Worm (Caenorhabditis elegans): Measurements from ENCODE around the gene ZC477.3.

DNA sequence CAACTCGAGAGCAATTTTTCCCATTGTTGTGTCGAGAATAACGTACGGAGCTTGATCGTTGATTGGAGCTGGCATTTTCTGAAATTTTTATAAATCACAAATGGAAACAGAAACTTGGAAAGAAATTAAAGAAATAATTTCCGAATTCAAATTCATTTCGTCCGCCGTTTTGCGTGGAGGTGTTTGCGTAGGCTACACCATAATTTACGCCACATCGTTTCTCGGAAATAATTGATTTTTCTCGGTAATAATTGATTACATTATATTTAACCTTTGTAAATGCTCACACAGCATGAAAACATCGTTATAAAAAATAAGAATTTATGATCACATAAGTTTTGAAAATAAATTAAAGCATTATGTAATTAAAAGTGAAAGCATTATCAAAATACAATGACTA is 29.8 kb downstream of the ZC477.3 start, which contains the start of gene cyn-12:
- TF ChIP-seq ztf-4 (tag; optimal IDR thresholded peaks at IDR 0.05) (no peak), nhr-11 (tag; optimal IDR thresholded peaks at IDR 0.05) (no peak), irx-1 (tag; optimal IDR thresholded peaks at IDR 0.05) (no peak), unc-62 (GFP tag; optimal IDR thresholded peaks at IDR 0.05) (no peak)
